Worm (Caenorhabditis elegans) whole organism, L4 larva: ENCODE results near the gene nspc-15.

Source experiments
- Y48G9A.11 ChIP-seq: fragments of 200-800 bp; sonication (Bioruptor generic); IDR thresholded peaks from 2 replicates; pipeline ENCODE4 v1.3.6; 2022; ENCODE audit warnings: missing genetic modification reagents, missing genetic modification characterization, missing compliant biosample characterization
- snpc-4 ChIP-seq: fragments of 150-350 bp; optimal IDR thresholded peaks from 2 replicates; lab custom pipeline; 2014; ENCODE audit warnings: missing biosample characterization, missing genetic modification characterization
- unc-39 ChIP-seq: sonication (generic microtip); optimal IDR thresholded peaks from 2 replicates; lab custom pipeline; 2017; ENCODE audit warnings: missing biosample characterization, missing genetic modification characterization
- unc-62 ChIP-seq, 3 experiments: fragments of 150-350 bp in 1 of 3; sonication (generic microtip); optimal IDR thresholded peaks in 2 of 3; peaks in 1 of 3; 1 replicate in 1 of 3; 2 replicates in 2 of 3; lab custom pipeline; 2014 to 2017; ENCODE audit warnings: missing biosample characterization in 3 of 3, missing genetic modification characterization in 3 of 3, missing genetic modification reagents in 3 of 3, missing genotype in 1 of 3

DNA sequence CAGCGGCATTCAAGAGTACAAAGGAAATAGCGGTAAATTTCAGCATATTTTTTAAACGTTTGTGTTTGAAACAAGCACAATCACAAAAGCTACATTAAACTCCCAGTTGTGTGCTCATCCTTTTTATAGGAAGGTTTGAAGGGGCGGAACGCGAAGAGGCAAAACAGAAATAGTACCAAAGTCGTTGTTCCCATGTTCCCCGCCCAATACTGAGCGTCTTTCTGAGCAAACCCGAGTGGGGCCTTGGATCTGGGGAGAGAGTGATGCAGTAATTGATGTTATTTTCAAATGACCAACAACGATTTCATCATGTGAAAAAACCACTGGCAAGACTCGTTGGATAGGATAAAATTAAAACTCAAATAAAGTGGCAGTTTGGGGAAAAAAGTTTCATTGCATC lies 19.2 kb upstream of the nspc-15 start, which contains the start of gene zig-2:
- TF ChIP-seq snpc-4 (tag; lab: Kevin White, UChicago), result no peak
- TF ChIP-seq unc-62 (GFP tag; optimal IDR thresholded peaks at IDR 0.05 in 1 of 2; lab: Kevin White, UChicago), result no peak
- no peak for TF ChIP-seq unc-62 (tag; optimal IDR thresholded peaks at IDR 0.05; lab: Kevin White, UChicago)
- TF ChIP-seq unc-39 (tag; lab: Kevin White, UChicago), result no peak
- TF ChIP-seq Y48G9A.11 (GFP tag; lab: Robert Waterston, UW), result no peak
